Fruit fly (Drosophila melanogaster): Measurements from ENCODE around the gene CG4259.
A peak's percentile ranks its signal among the peaks of the same experiment; 100 is the strongest.

- TF ChIP-seq CG13123 (GFP tag; optimal IDR thresholded peaks at IDR 0.05), result peak; percentile 34
- TF ChIP-seq HLH54F (GFP tag; optimal IDR thresholded peaks at IDR 0.05), result peak; percentile 40
- TF ChIP-seq CG12659 (GFP tag; optimal IDR thresholded peaks at IDR 0.05), result no peak
- peak; percentile 44; the same call in 1 of the 2 replicates for TF ChIP-seq Ada2b (GFP tag; IDR thresholded peaks at IDR 0.05)
- no peak for TF ChIP-seq CG16779 (GFP tag; IDR thresholded peaks at IDR 0.05)
- no peak for TF ChIP-seq ash1 (GFP tag; optimal IDR thresholded peaks at IDR 0.05)
- TF ChIP-seq CG12942 (GFP tag; optimal IDR thresholded peaks at IDR 0.05), result peak; percentile 44
- TF ChIP-seq CG12236 (GFP tag; optimal IDR thresholded peaks at IDR 0.05), result peak; percentile 54
- TF ChIP-seq CG30403 (GFP tag; optimal IDR thresholded peaks at IDR 0.05), result peak; percentile 58
Observed at dm6 chr2L:2164520-2165237, 35.6 kb upstream of the CG4259 start.
